Worm (Caenorhabditis elegans) whole organism, L2 larva: ENCODE data around the gene F44E2.10.

Experiments used
- fos-1 ChIP-seq: fragments of 150-350 bp; optimal IDR thresholded peaks from 2 replicates; lab custom pipeline; 2014; ENCODE audit warnings: missing biosample characterization, missing genetic modification characterization
- gmeb-1 ChIP-seq: fragments of 150-350 bp; optimal IDR thresholded peaks from 2 replicates; lab custom pipeline; 2014; ENCODE audit warnings: missing biosample characterization, missing genetic modification characterization
- nhr-21 ChIP-seq: fragments of 150-350 bp; optimal IDR thresholded peaks from 2 replicates; lab custom pipeline; 2014; ENCODE audit warnings: missing biosample characterization, missing genetic modification characterization

DNA sequence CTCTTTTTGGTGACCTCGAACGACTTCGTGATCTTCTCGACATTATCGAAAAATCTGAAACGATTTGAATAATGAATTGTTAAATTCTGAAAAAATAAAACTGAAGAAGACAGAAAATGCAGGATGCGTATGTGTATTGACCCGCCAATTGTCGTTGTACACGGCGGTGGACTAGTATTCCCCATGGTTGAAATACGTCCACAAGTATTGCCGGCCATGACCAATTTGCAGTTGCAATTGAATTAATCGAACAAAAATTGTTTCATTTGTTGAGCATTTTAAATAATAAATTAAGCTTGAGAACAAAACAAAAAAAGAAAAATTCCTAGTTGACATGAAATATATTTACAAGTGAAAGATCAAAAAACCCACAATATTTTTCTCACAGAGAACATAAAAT lies 1.7 kb downstream of the F44E2.10 start, which contains the start of gene F44E2.3:
- peak; percentile 1 for TF ChIP-seq fos-1
- TF ChIP-seq gmeb-1, result no peak
- no peak for TF ChIP-seq nhr-21 (tag; lab: Kevin White, UChicago)
